Worm (Caenorhabditis elegans) whole organism, L3 larva: ENCODE measurements around the gene R04D3.3.

Experiments used
- R02D3.7 ChIP-seq: fragments of 150-350 bp; optimal IDR thresholded peaks from 2 replicates; lab custom pipeline; 2014; ENCODE audit warnings: missing biosample characterization, missing genetic modification characterization
- ceh-16 ChIP-seq: sonication (generic microtip); optimal IDR thresholded peaks from 2 replicates; lab custom pipeline; 2017; ENCODE audit warnings: missing biosample characterization, missing genetic modification characterization
- ceh-28 ChIP-seq: fragments of 150-350 bp; optimal IDR thresholded peaks from 2 replicates; lab custom pipeline; 2014; ENCODE audit warnings: missing biosample characterization, missing genetic modification reagents, missing genetic modification characterization
- ceh-9 ChIP-seq: sonication (generic microtip); optimal IDR thresholded peaks from 2 replicates; lab custom pipeline; 2018; ENCODE audit warnings: missing biosample characterization, missing genetic modification characterization
- egl-27 ChIP-seq: sonication (generic microtip); optimal IDR thresholded peaks from 4 replicates; lab custom pipeline; 2017; ENCODE audit warnings: missing biosample characterization, missing genetic modification reagents, missing genetic modification characterization
- egl-5 ChIP-seq: fragments of 150-350 bp; optimal IDR thresholded peaks from 2 replicates; lab custom pipeline; 2017; ENCODE audit warnings: missing biosample characterization, missing genetic modification reagents, missing genetic modification characterization, inconsistent platforms
- elt-1 ChIP-seq: fragments of 150-350 bp; optimal IDR thresholded peaks from 2 replicates; lab custom pipeline; 2014; ENCODE audit warnings: missing biosample characterization, missing genetic modification characterization
- elt-2 ChIP-seq: sonication (generic microtip); optimal IDR thresholded peaks from 2 replicates; lab custom pipeline; 2016; ENCODE audit warnings: missing genetic modification reagents, mild to moderate bottlenecking, missing genetic modification characterization, missing compliant biosample characterization
- eor-1 ChIP-seq, 2 experiments: fragments of 150-350 bp; optimal IDR thresholded peaks; 2 replicates each; lab custom pipeline; 2014 to 2018; ENCODE audit warnings: missing biosample characterization in 2 of 2, missing genetic modification characterization in 2 of 2
- fkh-10 ChIP-seq: sonication (generic microtip); optimal IDR thresholded peaks from 2 replicates; lab custom pipeline; 2017; ENCODE audit warnings: missing biosample characterization, missing genetic modification reagents, missing genetic modification characterization
- fkh-2 ChIP-seq: fragments of 150-350 bp; optimal IDR thresholded peaks from 2 replicates; lab custom pipeline; 2014; ENCODE audit warnings: missing biosample characterization, missing genetic modification reagents, missing genetic modification characterization
- lin-39 ChIP-seq: fragments of 150-350 bp; optimal IDR thresholded peaks from 2 replicates; lab custom pipeline; 2018; ENCODE audit warnings: missing biosample characterization, missing genetic modification reagents, missing genetic modification characterization
- mdl-1 ChIP-seq: fragments of 150-350 bp; optimal IDR thresholded peaks from 2 replicates; lab custom pipeline; 2014; ENCODE audit warnings: missing biosample characterization, missing genetic modification characterization
- nfya-1 ChIP-seq: sonication (generic microtip); optimal IDR thresholded peaks from 2 replicates; lab custom pipeline; 2017; ENCODE audit warnings: missing genetic modification characterization, mild to moderate bottlenecking, missing compliant biosample characterization, antibody characterized with exemption, moderate library complexity; ENCODE audit not compliant: insufficient read depth
- nhr-11 ChIP-seq: fragments of 150-350 bp; optimal IDR thresholded peaks from 2 replicates; lab custom pipeline; 2014; ENCODE audit warnings: missing biosample characterization, missing genetic modification characterization
- nhr-12 ChIP-seq: fragments of 150-350 bp; optimal IDR thresholded peaks from 2 replicates; lab custom pipeline; 2014; ENCODE audit warnings: missing biosample characterization, missing genetic modification characterization
- nhr-23 ChIP-seq: fragments of 150-350 bp; optimal IDR thresholded peaks from 2 replicates; lab custom pipeline; 2014; ENCODE audit warnings: missing biosample characterization, missing genetic modification reagents, missing genetic modification characterization
- nhr-25 ChIP-seq: sonication (generic microtip); optimal IDR thresholded peaks from 2 replicates; lab custom pipeline; 2017; ENCODE audit warnings: missing biosample characterization, missing genetic modification characterization
- nhr-43 ChIP-seq: sonication (generic microtip); optimal IDR thresholded peaks from 2 replicates; lab custom pipeline; 2016; ENCODE audit warnings: mild to moderate bottlenecking, missing genetic modification characterization, missing compliant biosample characterization; ENCODE audit not compliant: poor library complexity, severe bottlenecking
- pha-4 ChIP-seq: fragments of 150-350 bp; optimal IDR thresholded peaks from 2 replicates; lab custom pipeline; 2014; ENCODE audit warnings: missing biosample characterization, missing genetic modification reagents, missing genetic modification characterization
- pqm-1 ChIP-seq: fragments of 150-350 bp; optimal IDR thresholded peaks from 2 replicates; lab custom pipeline; 2017; ENCODE audit warnings: missing biosample characterization, missing genetic modification characterization, inconsistent platforms
- sea-2 ChIP-seq: fragments of 150-350 bp; sonication (generic microtip); optimal IDR thresholded peaks from 4 replicates; lab custom pipeline; 2014; ENCODE audit warnings: missing biosample characterization, missing genetic modification reagents, missing genetic modification characterization
- skn-1 ChIP-seq: fragments of 150-350 bp; optimal IDR thresholded peaks from 2 replicates; lab custom pipeline; 2014; ENCODE audit warnings: missing biosample characterization, missing genetic modification characterization
- snpc-4 ChIP-seq: fragments of 150-350 bp; optimal IDR thresholded peaks from 2 replicates; lab custom pipeline; 2014; ENCODE audit warnings: missing biosample characterization, missing genetic modification characterization
- ztf-4 ChIP-seq: fragments of 150-350 bp; optimal IDR thresholded peaks from 2 replicates; lab custom pipeline; 2014; ENCODE audit warnings: missing biosample characterization, missing genetic modification characterization

R04D3.3 gene

ce11 chrX:13249102-13249501 lies 41.3 kb downstream of the R04D3.3 start:
- TF ChIP-seq eor-1 (tag; optimal IDR thresholded peaks at IDR 0.05; lab: Kevin White, UChicago) (no peak), fkh-10 (no peak), ceh-9 (tag; lab: Kevin White, UChicago) (no peak), nhr-12 (tag; lab: Kevin White, UChicago) (no peak), nhr-11 (tag; lab: Kevin White, UChicago) (no peak), ztf-4 (tag; lab: Kevin White, UChicago) (no peak), ceh-28 (tag; lab: Kevin White, UChicago) (no peak), egl-27 (no peak), ceh-16 (no peak), egl-5 (tag; lab: Kevin White, UChicago) (no peak), sea-2 (no peak), nhr-43 (tag; lab: Kevin White, UChicago) (no peak), R02D3.7 (no peak)

ce11 chrX:13248265-13248664 lies 42.2 kb downstream of the R04D3.3 start, which contains the start of gene K08H2.7:
K08H2.7 (minus strand) TSS chrX:13248437.
- TF ChIP-seq nhr-23 (tag; lab: Kevin White, UChicago) (peak; percentile 20), ceh-16 (no peak), elt-1 (tag; lab: Kevin White, UChicago) (peak; percentile 97), nhr-25 (tag; lab: Kevin White, UChicago) (peak; percentile 70)

- TF ChIP-seq snpc-4 (no peak), elt-2 (tag; lab: Kevin White, UChicago) (peak; percentile 69), pqm-1 (peak; percentile 41)
Observed at ce11 chrX:13247614-13248013, 42.8 kb downstream of the R04D3.3 start.

- TF ChIP-seq pha-4 (tag; lab: Kevin White, UChicago): peak; percentile 2
- peak; percentile 2 for TF ChIP-seq elt-2 (tag; lab: Kevin White, UChicago)
- no peak for TF ChIP-seq fkh-2 (tag; lab: Kevin White, UChicago)
- TF ChIP-seq lin-39: no peak
- TF ChIP-seq pqm-1: peak; percentile 28
- TF ChIP-seq nhr-23 (tag; lab: Kevin White, UChicago): peak; percentile 12
- no peak for TF ChIP-seq skn-1 (tag; lab: Kevin White, UChicago)
- TF ChIP-seq, all 47 proteins: peak for 4
Observed at ce11 chrX:13246668-13247358, 43.6 kb downstream of the R04D3.3 start.

- TF ChIP-seq ceh-28 (tag; lab: Kevin White, UChicago) (peak; percentile 38), R02D3.7 (no peak)
Observed at ce11 chrX:13245090-13245489, 45.3 kb downstream of the R04D3.3 start, which contains the start of gene hpl-1. hpl-1 (plus strand) TSS chrX:13245390.

- TF ChIP-seq mdl-1 (tag; lab: Kevin White, UChicago) (no peak), nfya-1 (no peak)
- TF ChIP-seq, all 47 proteins: peak for 0
Observed at ce11 chrX:13242231-13242630, 48.2 kb downstream of the R04D3.3 start, which contains the start of gene K08H2.5. K08H2.5 (minus strand) TSS chrX:13242331.
